Fruit fly (Drosophila melanogaster): ENCODE results near the gene mfas.

Gene mfas

dm6 chr3R:11979879-11980571 is 13.1 kb downstream of the mfas start, which contains the start of gene CG18547 (continued):
- TF ChIP-seq Met (GFP tag; optimal IDR thresholded peaks at IDR 0.05) = peak; percentile 62
- TF ChIP-seq CG6808 (GFP tag; optimal IDR thresholded peaks at IDR 0.05) = peak; percentile 5
- peak; percentile 57 for TF ChIP-seq CG10669 (GFP tag; optimal IDR thresholded peaks at IDR 0.05)
- peak; percentile 82 for TF ChIP-seq svp (GFP tag)
- peak in 1 of 2 experiments; percentile 21 for TF ChIP-seq ss (GFP tag; optimal IDR thresholded peaks at IDR 0.05)
- TF ChIP-seq Hr4 (GFP tag; optimal IDR thresholded peaks at IDR 0.05) = peak; percentile 26
- no peak for TF ChIP-seq spab (GFP tag; optimal IDR thresholded peaks at IDR 0.05)
- TF ChIP-seq acj6 (GFP tag; optimal IDR thresholded peaks at IDR 0.05) = peak; percentile 51
- peak; percentile 46 for TF ChIP-seq esn (GFP tag; optimal IDR thresholded peaks at IDR 0.05)
- TF ChIP-seq CG6276 (GFP tag; optimal IDR thresholded peaks at IDR 0.05) = no peak
- TF ChIP-seq Ets96B (tag; optimal IDR thresholded peaks at IDR 0.05) = peak; percentile 59
- TF ChIP-seq CG10631 (GFP tag; optimal IDR thresholded peaks at IDR 0.05) = peak; percentile 41
- TF ChIP-seq CG1621 (tag; optimal IDR thresholded peaks at IDR 0.05) = peak; percentile 59
- TF ChIP-seq CG9139 (GFP tag; optimal IDR thresholded peaks at IDR 0.05) = no peak
- TF ChIP-seq CG6792 (GFP tag; optimal IDR thresholded peaks at IDR 0.05) = peak; percentile 45
- peak; percentile 54 for TF ChIP-seq topi (GFP tag; optimal IDR thresholded peaks at IDR 0.05)
- peak; percentile 49 for TF ChIP-seq Eip75B (GFP tag; optimal IDR thresholded peaks at IDR 0.05)
- no peak for TF ChIP-seq Hr38 (GFP tag; optimal IDR thresholded peaks at IDR 0.05)
- TF ChIP-seq CG7368 (GFP tag; optimal IDR thresholded peaks at IDR 0.05) = peak; percentile 32
- no peak for TF ChIP-seq Blimp-1 (GFP tag; optimal IDR thresholded peaks at IDR 0.05)
- TF ChIP-seq CG11762 (GFP tag; optimal IDR thresholded peaks at IDR 0.05; ENCODE audit: insufficient read depth) = peak; percentile 32
- peak; percentile 52 for TF ChIP-seq CG3919 (GFP tag; optimal IDR thresholded peaks at IDR 0.05)

dm6 chr3R:11978278-11978677 is 14.8 kb downstream of the mfas start:
- TF ChIP-seq acj6 (GFP tag; optimal IDR thresholded peaks at IDR 0.05) = no peak
- TF ChIP-seq CG6854 (GFP tag; optimal IDR thresholded peaks at IDR 0.05) = no peak
- no peak for TF ChIP-seq CG8119 (GFP tag; IDR thresholded peaks at IDR 0.05)
- peak; percentile 5 for TF ChIP-seq vri (GFP tag; optimal IDR thresholded peaks at IDR 0.05)
- peak; percentile 92 for TF ChIP-seq svp (GFP tag)

DNA sequence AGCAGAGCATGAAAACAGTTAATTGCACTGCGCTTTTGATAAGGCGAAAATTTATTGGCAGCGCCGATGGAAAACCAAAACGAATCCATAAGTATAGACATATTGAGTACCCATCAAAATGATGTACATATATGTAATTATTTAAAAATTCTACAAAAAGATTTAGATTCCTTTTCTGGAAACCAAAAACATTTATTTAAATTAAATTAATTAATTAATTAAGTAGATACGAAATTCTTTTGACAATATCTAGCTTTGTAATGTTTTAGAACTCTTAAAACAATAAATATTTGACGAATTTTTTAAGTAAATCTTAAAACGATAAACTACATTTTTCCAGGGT is 15.8 kb downstream of the mfas start:
- no peak for TF ChIP-seq ss (GFP tag; optimal IDR thresholded peaks at IDR 0.05)
- peak; percentile 38 for TF ChIP-seq achi (GFP tag; optimal IDR thresholded peaks at IDR 0.05)
- TF ChIP-seq acj6 (GFP tag; optimal IDR thresholded peaks at IDR 0.05) = peak; percentile 27
- no peak for TF ChIP-seq lz (GFP tag; optimal IDR thresholded peaks at IDR 0.05)
- peak; percentile 4 for TF ChIP-seq CG16779 (tag; optimal IDR thresholded peaks at IDR 0.05)
- TF ChIP-seq Eip75B (GFP tag; optimal IDR thresholded peaks at IDR 0.05) = no peak
- TF ChIP-seq CG3032 (tag; optimal IDR thresholded peaks at IDR 0.05) = no peak
- no peak for TF ChIP-seq topi (GFP tag; optimal IDR thresholded peaks at IDR 0.05)
- no peak for TF ChIP-seq fd59A (GFP tag; optimal IDR thresholded peaks at IDR 0.05)
- peak; percentile 75 for TF ChIP-seq svp (GFP tag)
- TF ChIP-seq CG4318 (GFP tag; optimal IDR thresholded peaks at IDR 0.05) = no peak
- TF ChIP-seq CG15336 (GFP tag; IDR thresholded peaks at IDR 0.05) = peak; percentile 66
- peak; percentile 34 for TF ChIP-seq esn (GFP tag; optimal IDR thresholded peaks at IDR 0.05)
- TF ChIP-seq CG3919 (GFP tag; optimal IDR thresholded peaks at IDR 0.05) = peak; percentile 34
- no peak for TF ChIP-seq pdm3 (GFP tag; optimal IDR thresholded peaks at IDR 0.05)
- peak; percentile 27 for TF ChIP-seq Ets96B (tag; optimal IDR thresholded peaks at IDR 0.05)
- TF ChIP-seq Hr4 (GFP tag; optimal IDR thresholded peaks at IDR 0.05) = peak; percentile 41
- no peak for TF ChIP-seq CG6854 (GFP tag; optimal IDR thresholded peaks at IDR 0.05)
- TF ChIP-seq salr (GFP tag; optimal IDR thresholded peaks at IDR 0.05) = peak in 1 of 2 experiments; percentile 18
- peak; percentile 50 for TF ChIP-seq CG6276 (GFP tag; optimal IDR thresholded peaks at IDR 0.05)
- TF ChIP-seq Eip78C (GFP tag) = peak; percentile 43
- TF ChIP-seq CG32006 (GFP tag; optimal IDR thresholded peaks at IDR 0.05) = peak; percentile 55
- peak; percentile 63; the same call in 2 of the 3 replicates for TF ChIP-seq CG8119 (GFP tag; IDR thresholded peaks at IDR 0.05)
- no peak for TF ChIP-seq Sox102F (GFP tag; optimal IDR thresholded peaks at IDR 0.05)
- TF ChIP-seq CG34406 (GFP tag; optimal IDR thresholded peaks at IDR 0.05) = peak; percentile 18
- 0 out of 3 replicates have a peak, but pooled peaks have one; percentile 6 for TF ChIP-seq CG6163 (GFP tag; IDR thresholded peaks at IDR 0.05)
- TF ChIP-seq CG10669 (GFP tag; optimal IDR thresholded peaks at IDR 0.05) = peak; percentile 17
- TF ChIP-seq OdsH (GFP tag; optimal IDR thresholded peaks at IDR 0.05) = peak; percentile 9

All from whole organism, prepupa.